Fruit fly (Drosophila melanogaster): ENCODE measurements around the gene moody.

moody gene

DNA sequence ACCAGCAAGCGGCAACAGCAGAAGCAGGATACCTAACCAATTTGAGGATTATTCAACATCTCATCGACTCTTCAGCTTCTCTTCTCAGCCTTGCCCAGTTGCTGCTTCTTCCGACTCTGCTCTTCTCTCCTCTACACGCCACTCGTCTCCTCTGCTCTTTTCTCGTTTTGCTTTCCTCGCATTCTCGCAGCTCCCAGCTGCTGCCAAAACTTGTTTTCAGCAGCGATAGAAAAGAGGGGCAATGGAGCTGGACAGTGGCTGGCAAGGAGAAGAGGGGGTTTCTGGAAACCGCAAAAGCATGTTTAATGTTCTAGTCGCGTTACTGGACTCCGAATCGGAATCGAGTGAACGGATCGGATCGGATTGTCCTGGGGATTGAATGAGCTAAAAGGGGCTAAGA is 36.6 kb downstream of the moody start:
- TF ChIP-seq CG7101 (tag; optimal IDR thresholded peaks at IDR 0.05), result no peak

DNA sequence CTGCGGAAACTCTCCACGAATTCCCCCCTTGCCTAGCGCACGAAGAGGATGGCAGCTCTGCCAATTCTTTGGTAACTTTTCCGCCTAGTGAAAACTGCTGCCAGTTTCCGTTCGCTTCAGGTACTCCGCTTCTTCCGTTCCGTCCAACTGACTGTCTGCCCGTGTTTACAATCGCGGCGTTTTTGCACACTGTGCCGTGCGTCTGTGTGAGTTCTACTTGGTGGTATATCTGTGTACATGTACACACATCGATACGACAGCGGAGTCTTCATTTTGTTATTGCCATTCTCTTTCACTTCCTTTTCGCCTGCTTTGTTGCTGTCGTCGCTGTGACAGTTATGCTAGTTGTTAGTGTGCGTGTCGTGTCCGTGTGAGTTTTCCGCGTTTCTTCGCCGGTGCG is 37.1 kb downstream of the moody start:
- TF ChIP-seq kay (GFP tag; ENCODE audit: borderline replicate concordance), result no peak
- TF ChIP-seq CG7045 (GFP tag; optimal IDR thresholded peaks at IDR 0.05), result peak; percentile 41
- TF ChIP-seq CG14711 (tag; optimal IDR thresholded peaks at IDR 0.05), result peak; percentile 51
- peak; percentile 76 for TF ChIP-seq CG12768 (GFP tag; optimal IDR thresholded peaks at IDR 0.05)
- peak; percentile 50 for TF ChIP-seq cic (GFP tag; optimal IDR thresholded peaks at IDR 0.05)
- peak; percentile 62 for TF ChIP-seq ovo (GFP tag; optimal IDR thresholded peaks at IDR 0.05)
- peak; percentile 37 for TF ChIP-seq Clk (GFP tag; optimal IDR thresholded peaks at IDR 0.05)
- peak; percentile 83 for TF ChIP-seq CG11617 (GFP tag; optimal IDR thresholded peaks at IDR 0.05)
- peak; percentile 67 for TF ChIP-seq tj (GFP tag; optimal IDR thresholded peaks at IDR 0.05)
- peak; percentile 81 for TF ChIP-seq pad (GFP tag; optimal IDR thresholded peaks at IDR 0.05)
- peak; percentile 87 for TF ChIP-seq Crg-1 (GFP tag; optimal IDR thresholded peaks at IDR 0.05)
- no peak for TF ChIP-seq cnc (optimal IDR thresholded peaks at IDR 0.05)
- peak; percentile 84 for TF ChIP-seq CG1620 (GFP tag; optimal IDR thresholded peaks at IDR 0.05)
- TF ChIP-seq Mnt (GFP tag; optimal IDR thresholded peaks at IDR 0.05), result peak; percentile 86
- peak; percentile 83 for TF ChIP-seq Hr96 (GFP tag; optimal IDR thresholded peaks at IDR 0.05)
- no peak for TF ChIP-seq CG5204 (GFP tag; optimal IDR thresholded peaks at IDR 0.05)
- TF ChIP-seq toe (GFP tag; optimal IDR thresholded peaks at IDR 0.05), result peak; percentile 25
- peak; percentile 83 for TF ChIP-seq CG7101 (tag; optimal IDR thresholded peaks at IDR 0.05)
- TF ChIP-seq bab1 (GFP tag; optimal IDR thresholded peaks at IDR 0.05), result peak; percentile 33
- TF ChIP-seq CG33017 (tag; optimal IDR thresholded peaks at IDR 0.05), result peak; percentile 27

- TF ChIP-seq kay (GFP tag; ENCODE audit: borderline replicate concordance) (no peak), tj (GFP tag; optimal IDR thresholded peaks at IDR 0.05) (peak; percentile 10), Hr96 (GFP tag; optimal IDR thresholded peaks at IDR 0.05) (peak; percentile 71), Mnt (GFP tag; optimal IDR thresholded peaks at IDR 0.05) (no peak), cnc (optimal IDR thresholded peaks at IDR 0.05) (no peak)
These were observed 37.8 kb downstream of the moody start for dm6 chrX:2012121-2012452.

DNA sequence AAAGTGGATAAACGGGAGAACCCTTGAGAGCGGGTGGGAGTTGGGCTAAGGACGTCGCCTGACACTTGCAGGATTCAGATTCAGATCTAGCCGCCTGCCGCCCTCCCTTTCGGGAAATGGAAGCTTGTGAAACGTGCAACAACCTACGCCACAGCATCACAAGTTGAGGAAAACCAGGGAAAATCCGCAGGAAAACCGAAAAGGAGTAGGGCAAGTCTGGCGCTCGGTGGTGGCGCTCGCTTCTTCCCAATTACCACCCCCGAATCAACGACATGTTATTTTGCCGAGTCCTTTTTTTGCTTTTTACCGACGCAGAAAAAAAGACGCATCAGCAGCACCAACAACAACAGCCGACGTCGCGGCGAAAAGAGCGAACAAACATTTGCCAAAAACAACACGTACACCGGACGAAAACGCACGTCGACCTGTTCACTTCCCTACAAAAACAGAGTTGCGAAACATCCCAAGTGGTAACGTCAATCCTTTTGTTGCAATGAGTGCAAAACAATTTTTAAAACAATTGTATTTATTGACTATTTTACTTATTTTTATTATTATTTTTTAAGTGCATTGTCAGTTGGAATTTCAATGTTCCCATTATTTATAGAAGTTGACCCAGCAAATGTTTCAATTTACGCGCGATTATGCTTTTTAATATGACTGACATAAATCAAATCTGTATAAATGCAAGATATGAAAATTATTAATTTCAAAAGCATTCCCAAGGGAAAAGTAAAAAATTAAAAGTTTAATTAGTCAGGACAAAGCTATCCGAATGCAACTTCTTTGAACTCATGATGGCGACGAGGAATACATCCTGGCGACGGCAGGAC is 38.4 kb downstream of the moody start:
- TF ChIP-seq CG5204 (GFP tag; optimal IDR thresholded peaks at IDR 0.05) (no peak), CG1620 (GFP tag; optimal IDR thresholded peaks at IDR 0.05) (peak; percentile 2), CG12768 (GFP tag; optimal IDR thresholded peaks at IDR 0.05) (no peak), CG33017 (tag; optimal IDR thresholded peaks at IDR 0.05) (no peak), CG7045 (GFP tag; optimal IDR thresholded peaks at IDR 0.05) (no peak), Crg-1 (GFP tag; optimal IDR thresholded peaks at IDR 0.05) (peak; percentile 5), bab1 (GFP tag; optimal IDR thresholded peaks at IDR 0.05) (no peak), CG11617 (GFP tag; optimal IDR thresholded peaks at IDR 0.05) (peak; percentile 10), Clk (GFP tag; optimal IDR thresholded peaks at IDR 0.05) (no peak), tj (GFP tag; optimal IDR thresholded peaks at IDR 0.05) (no peak), pad (GFP tag; optimal IDR thresholded peaks at IDR 0.05) (no peak), cic (GFP tag; optimal IDR thresholded peaks at IDR 0.05) (no peak), cnc (optimal IDR thresholded peaks at IDR 0.05) (no peak), ovo (GFP tag; optimal IDR thresholded peaks at IDR 0.05) (no peak), CG7101 (tag; optimal IDR thresholded peaks at IDR 0.05) (no peak), toe (GFP tag; optimal IDR thresholded peaks at IDR 0.05) (no peak), Hr96 (GFP tag; optimal IDR thresholded peaks at IDR 0.05) (no peak), CG14711 (tag; optimal IDR thresholded peaks at IDR 0.05) (peak; percentile 46), kay (GFP tag; ENCODE audit: borderline replicate concordance) (no peak), Mnt (GFP tag; optimal IDR thresholded peaks at IDR 0.05) (no peak)

DNA sequence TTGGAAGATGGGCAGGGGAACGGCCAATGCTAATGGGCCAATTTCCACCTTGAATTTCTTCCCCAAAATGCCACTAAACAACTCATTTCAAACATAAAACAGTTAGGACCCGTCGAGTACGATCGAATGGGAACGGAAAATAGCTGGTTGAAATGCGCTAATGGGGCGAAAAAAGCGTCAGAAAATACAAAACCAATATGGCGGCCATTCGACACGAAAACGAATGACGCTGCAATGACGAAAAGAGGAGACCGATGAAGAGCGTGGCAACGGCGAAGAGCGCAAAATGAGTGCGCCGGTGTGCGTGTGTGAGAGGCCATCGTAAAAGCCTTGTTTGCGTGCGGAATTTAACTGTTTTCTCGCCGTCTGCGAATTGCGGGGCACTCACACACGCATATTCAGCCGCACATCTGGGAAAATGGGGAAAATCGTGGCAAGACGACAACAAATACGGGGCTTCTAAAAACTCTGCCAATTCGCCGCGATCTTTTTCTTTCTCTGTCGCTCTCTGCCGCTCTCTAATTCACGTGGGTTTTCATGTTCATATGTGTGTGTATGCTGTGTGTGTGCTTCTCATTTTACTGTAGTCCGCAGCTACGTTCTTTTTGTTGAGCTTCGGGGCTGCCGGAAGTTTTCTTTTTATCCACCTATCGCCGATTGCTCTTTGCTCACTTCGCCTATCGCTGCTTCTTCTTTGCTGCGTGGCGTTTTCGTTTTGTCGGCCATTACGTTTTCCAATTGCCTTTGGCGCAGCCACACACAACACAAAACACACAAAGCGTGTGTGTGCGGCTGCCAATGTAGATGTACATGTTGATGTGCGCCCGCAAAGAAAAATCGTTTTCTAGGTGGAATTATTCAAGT is 39.7 kb downstream of the moody start, which contains the start of gene east:
Gene east, plus strand, starts transcription at position 851 of the 864 bp plus-strand sequence.
- TF ChIP-seq cic (GFP tag; optimal IDR thresholded peaks at IDR 0.05) (no peak), CG33017 (tag; optimal IDR thresholded peaks at IDR 0.05) (no peak), Mnt (GFP tag; optimal IDR thresholded peaks at IDR 0.05) (peak; percentile 30), CG11617 (GFP tag; optimal IDR thresholded peaks at IDR 0.05) (peak; percentile 36), CG1620 (GFP tag; optimal IDR thresholded peaks at IDR 0.05) (no peak), CG7101 (tag; optimal IDR thresholded peaks at IDR 0.05) (no peak), CG14711 (tag; optimal IDR thresholded peaks at IDR 0.05) (no peak), tj (GFP tag; optimal IDR thresholded peaks at IDR 0.05) (peak; percentile 92), bab1 (GFP tag; optimal IDR thresholded peaks at IDR 0.05) (peak; percentile 22), Hr96 (GFP tag; optimal IDR thresholded peaks at IDR 0.05) (peak; percentile 24), kay (GFP tag; ENCODE audit: borderline replicate concordance) (no peak), pad (GFP tag; optimal IDR thresholded peaks at IDR 0.05) (peak; percentile 27), CG7045 (GFP tag; optimal IDR thresholded peaks at IDR 0.05) (no peak), cnc (optimal IDR thresholded peaks at IDR 0.05) (peak; percentile 44 to 84)
